Fruit fly (Drosophila melanogaster): ENCODE measurements around the gene Hs3st-B.

DNA sequence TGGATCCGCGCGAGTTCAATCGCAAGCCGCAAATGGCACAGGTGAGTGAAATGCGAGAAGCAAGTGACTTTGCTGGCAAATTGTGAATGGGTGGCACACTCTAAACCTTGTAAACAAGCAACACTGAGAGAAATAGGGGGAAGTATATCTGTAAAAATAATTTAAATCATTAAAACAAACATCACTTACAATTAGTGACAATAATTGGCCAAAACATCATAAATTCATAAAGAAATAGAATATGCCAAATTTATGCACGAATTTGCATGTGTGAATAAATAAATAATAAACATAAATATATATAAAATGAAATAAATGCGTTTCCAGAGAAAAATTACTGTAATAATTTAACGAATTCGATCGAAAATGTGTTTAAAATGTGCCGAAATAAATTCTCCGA lies 14.1 kb downstream of the Hs3st-B start:
- TF ChIP-seq CG34367 (tag; optimal IDR thresholded peaks at IDR 0.05) (no peak), CG4496 (GFP tag; IDR thresholded peaks at IDR 0.05) (no peak), CG13204 (GFP tag; optimal IDR thresholded peaks at IDR 0.05) (no peak), CG12605 (GFP tag; IDR thresholded peaks at IDR 0.05) (no peak), fd96Ca (GFP tag; IDR thresholded peaks at IDR 0.05) (no peak), CG17806 (tag; optimal IDR thresholded peaks at IDR 0.05) (peak; percentile 33), CG14655 (GFP tag; optimal IDR thresholded peaks at IDR 0.05) (no peak), Ets98B (GFP tag; IDR thresholded peaks at IDR 0.05) (peak; percentile 42), EcR (GFP tag; optimal IDR thresholded peaks at IDR 0.05) (no peak), CG8159 (tag; optimal IDR thresholded peaks at IDR 0.05) (no peak), Pif1A (GFP tag; optimal IDR thresholded peaks at IDR 0.05) (no peak), rn (GFP tag; IDR thresholded peaks at IDR 0.05) (no peak), gl (tag; optimal IDR thresholded peaks at IDR 0.05) (no peak), CG32121 (GFP tag; IDR thresholded peaks at IDR 0.05) (peak; percentile 33; the same call in 1 of the 2 replicates)

Data from whole organism, pupa.